Fruit fly (Drosophila melanogaster): ENCODE measurements around the gene rdo.

DNA sequence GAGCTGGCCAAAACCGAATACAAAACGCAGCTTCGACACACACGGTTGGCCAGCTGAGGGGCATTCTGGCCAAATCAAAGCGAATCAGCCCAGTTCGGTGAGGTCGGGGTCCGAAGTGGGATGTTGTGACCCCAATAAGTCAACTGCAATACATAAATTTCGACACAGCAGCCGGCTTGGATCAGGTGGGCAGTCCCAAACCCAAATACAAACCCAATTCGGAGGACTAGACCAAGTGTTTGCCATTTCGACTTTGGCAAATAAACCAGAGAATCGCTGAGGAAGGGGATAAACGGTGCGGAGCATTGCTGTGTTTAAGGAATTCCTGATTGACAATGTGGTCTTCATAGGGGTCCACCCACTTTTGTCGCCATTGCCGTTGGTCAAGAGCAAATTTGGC, 23.2 kb upstream of the rdo start:
- TF ChIP-seq CTCF (optimal IDR thresholded peaks at IDR 0.05) (no peak), CG8478 (optimal IDR thresholded peaks at IDR 0.05) (no peak)
